Worm (Caenorhabditis elegans) whole organism, L4 larva: Measurements from ENCODE around the gene C37C3.2.

Experiments used
- D1046.2 ChIP-seq: fragments of 200-800 bp; sonication (Bioruptor generic); IDR thresholded peaks from 2 replicates; pipeline ENCODE4 v1.3.6; 2022; ENCODE audit warnings: missing genetic modification characterization, missing compliant biosample characterization
- F10B5.3 ChIP-seq: sonication (generic microtip); optimal IDR thresholded peaks from 2 replicates; lab custom pipeline; 2016; ENCODE audit warnings: mild to moderate bottlenecking, missing genetic modification characterization, missing compliant biosample characterization
- F26F4.8 ChIP-seq: fragments of 200-800 bp; sonication (Bioruptor generic); conservative IDR thresholded peaks from 2 replicates; pipeline ENCODE4 v1.3.6; 2022; ENCODE audit warnings: missing genetic modification characterization, missing compliant biosample characterization
- F37D6.2 ChIP-seq: sonication (generic microtip); optimal IDR thresholded peaks from 2 replicates; lab custom pipeline; 2016; ENCODE audit warnings: mild to moderate bottlenecking, missing genetic modification characterization, missing compliant biosample characterization
- F49E8.2 ChIP-seq: sonication (generic microtip); optimal IDR thresholded peaks from 2 replicates; lab custom pipeline; 2016; ENCODE audit warnings: missing compliant biosample characterization, mild to moderate bottlenecking, missing genetic modification characterization, borderline replicate concordance
- R02D3.7 ChIP-seq: fragments of 150-350 bp; sonication (generic microtip); optimal IDR thresholded peaks from 3 replicates; lab custom pipeline; 2014; ENCODE audit warnings: missing biosample characterization, missing genetic modification characterization
- T20F7.1 ChIP-seq: fragments of 200-800 bp; sonication (Bioruptor generic); optimal IDR thresholded peaks from 2 replicates; lab custom pipeline; 2018; ENCODE audit warnings: mild to moderate bottlenecking, missing genetic modification characterization, missing compliant biosample characterization
- T26A8.4 ChIP-seq: fragments of 200-800 bp; sonication (Bioruptor generic); IDR thresholded peaks from 2 replicates; pipeline ENCODE4 v1.3.6; 2022; ENCODE audit warnings: missing genetic modification characterization, missing compliant biosample characterization
- Y105C5A.15 ChIP-seq: fragments of 200-800 bp; sonication (Bioruptor generic); IDR thresholded peaks from 2 replicates; pipeline ENCODE4 v1.3.6; 2022; ENCODE audit warnings: missing genetic modification characterization, missing compliant biosample characterization
- aha-1 ChIP-seq: fragments of 150-350 bp; peaks from one replicate; lab custom pipeline; 2014; ENCODE audit warnings: missing biosample characterization, missing genetic modification characterization
- ama-1 ChIP-seq: fragments of 150-350 bp; optimal IDR thresholded peaks from 2 replicates; lab custom pipeline; 2014; ENCODE audit warnings: inconsistent platforms, mixed read lengths
- ctbp-1 ChIP-seq: fragments of 200-800 bp; sonication (Bioruptor generic); IDR thresholded peaks from 2 replicates; pipeline ENCODE4 v1.3.6; 2022; ENCODE audit warnings: missing genetic modification reagents, missing genetic modification characterization, missing compliant biosample characterization
- daf-12 ChIP-seq: fragments of 150-350 bp; optimal IDR thresholded peaks from 2 replicates; lab custom pipeline; 2014; ENCODE audit warnings: missing biosample characterization, missing genetic modification reagents, missing genetic modification characterization
- daf-8 ChIP-seq: fragments of 200-800 bp; sonication (Bioruptor generic); IDR thresholded peaks from 2 replicates; pipeline ENCODE4 v1.3.6; 2022; ENCODE audit warnings: missing genetic modification characterization, missing compliant biosample characterization
- dmd-8 ChIP-seq: fragments of 200-800 bp; sonication (Bioruptor generic); IDR thresholded peaks from 2 replicates; pipeline ENCODE4 v1.3.6; 2022; ENCODE audit warnings: missing genetic modification characterization, missing compliant biosample characterization
- dpl-1 ChIP-seq: fragments of 150-350 bp; optimal IDR thresholded peaks from 2 replicates; lab custom pipeline; 2014; ENCODE audit warnings: missing biosample characterization, missing genetic modification reagents, missing genetic modification characterization
- dve-1 ChIP-seq: sonication (generic microtip); optimal IDR thresholded peaks from 2 replicates; lab custom pipeline; 2017; ENCODE audit warnings: antibody characterized with exemption, mild to moderate bottlenecking, missing genetic modification characterization, missing compliant biosample characterization; ENCODE audit not compliant: insufficient read depth
- egl-27 ChIP-seq: sonication (generic microtip); optimal IDR thresholded peaks from 3 replicates; lab custom pipeline; 2017; ENCODE audit warnings: missing biosample characterization, missing genetic modification reagents, missing genetic modification characterization
- fkh-10 ChIP-seq: fragments of 150-350 bp; optimal IDR thresholded peaks from 2 replicates; lab custom pipeline; 2014; ENCODE audit warnings: missing biosample characterization, missing genetic modification reagents, missing genetic modification characterization
- hif-1 ChIP-seq, 2 experiments: sonication (generic microtip); optimal IDR thresholded peaks; 2 replicates each; lab custom pipeline; 2016 to 2017; ENCODE audit warnings: missing compliant biosample characterization in 2 of 2, missing genetic modification characterization in 2 of 2, missing genetic modification reagents in 2 of 2, missing genotype in 2 of 2, mild to moderate bottlenecking in 1 of 2
- lin-13 ChIP-seq: fragments of 150-350 bp; optimal IDR thresholded peaks from 2 replicates; lab custom pipeline; 2014; ENCODE audit warnings: missing biosample characterization, missing genetic modification reagents, missing genetic modification characterization
- lin-38 ChIP-seq: fragments of 200-800 bp; sonication (Bioruptor generic); IDR thresholded peaks from 2 replicates; pipeline ENCODE4 v1.3.6; 2022; ENCODE audit warnings: missing genetic modification reagents, missing genetic modification characterization, missing compliant biosample characterization
- lin-39 ChIP-seq: fragments of 150-350 bp; optimal IDR thresholded peaks from 2 replicates; lab custom pipeline; 2014; ENCODE audit warnings: missing biosample characterization, missing genetic modification reagents, missing genetic modification characterization
- lsy-2 ChIP-seq, 2 experiments: fragments of 150-350 bp in 1 of 2; sonication (generic microtip) in 1 of 2; optimal IDR thresholded peaks; 2 replicates each; lab custom pipeline; 2014 to 2017; ENCODE audit warnings: missing biosample characterization in 2 of 2, missing genetic modification characterization in 2 of 2
- mep-1 ChIP-seq: fragments of 150-350 bp; sonication (generic microtip); optimal IDR thresholded peaks from 3 replicates; lab custom pipeline; 2014; ENCODE audit warnings: missing biosample characterization, missing genetic modification characterization
- mes-2 ChIP-seq: sonication (generic microtip); optimal IDR thresholded peaks from 2 replicates; lab custom pipeline; 2016; ENCODE audit warnings: missing genotype, mild to moderate bottlenecking, missing genetic modification characterization, missing compliant biosample characterization; ENCODE audit not compliant: poor library complexity, severe bottlenecking
- nhr-10 ChIP-seq: fragments of 150-350 bp; optimal IDR thresholded peaks from 2 replicates; lab custom pipeline; 2014; ENCODE audit warnings: missing biosample characterization, missing genetic modification characterization
- nhr-102 ChIP-seq: sonication (generic microtip); optimal IDR thresholded peaks from 2 replicates; lab custom pipeline; 2016; ENCODE audit warnings: mild to moderate bottlenecking, missing genetic modification characterization, moderate library complexity, missing compliant biosample characterization
- nhr-25 ChIP-seq: sonication (generic microtip); optimal IDR thresholded peaks from 2 replicates; lab custom pipeline; 2017; ENCODE audit warnings: missing genetic modification characterization, mild to moderate bottlenecking, missing compliant biosample characterization, antibody characterized with exemption, moderate library complexity, borderline replicate concordance; ENCODE audit not compliant: insufficient read depth
- nhr-41 ChIP-seq: fragments of 200-800 bp; sonication (Bioruptor generic); IDR thresholded peaks from 2 replicates; pipeline ENCODE4 v1.3.6; 2022; ENCODE audit warnings: missing genetic modification reagents, missing genetic modification characterization, missing compliant biosample characterization
- nhr-48 ChIP-seq: sonication (generic microtip); optimal IDR thresholded peaks from 2 replicates; lab custom pipeline; 2016; ENCODE audit warnings: mild to moderate bottlenecking, missing genetic modification characterization, missing compliant biosample characterization
- nhr-6 ChIP-seq: fragments of 150-350 bp; optimal IDR thresholded peaks from 2 replicates; lab custom pipeline; 2014; ENCODE audit warnings: missing biosample characterization, missing genetic modification characterization
- nhr-77 ChIP-seq: fragments of 150-350 bp; optimal IDR thresholded peaks from 2 replicates; lab custom pipeline; 2014; ENCODE audit warnings: missing biosample characterization, missing genetic modification characterization
- pha-4 ChIP-seq, 2 experiments: fragments of 150-350 bp in 1 of 2; fragments of 200-800 bp in 1 of 2; sonication (Bioruptor generic) in 1 of 2; IDR thresholded peaks in 1 of 2; optimal IDR thresholded peaks in 1 of 2; 2 replicates each; pipeline versions ENCODE4 v1.3.6 to Lab custom; 2014 to 2022; ENCODE audit warnings: missing genetic modification characterization in 2 of 2, missing genetic modification reagents in 2 of 2, missing biosample characterization in 1 of 2, missing compliant biosample characterization in 1 of 2
- rbr-2 ChIP-seq: sonication (generic microtip); optimal IDR thresholded peaks from 2 replicates; lab custom pipeline; 2016; ENCODE audit warnings: missing genotype, missing genetic modification characterization, missing compliant biosample characterization
- saeg-2 ChIP-seq: fragments of 200-800 bp; sonication (Bioruptor generic); IDR thresholded peaks from 2 replicates; pipeline ENCODE4 v1.3.6; 2022; ENCODE audit warnings: missing genetic modification reagents, missing genetic modification characterization, missing compliant biosample characterization
- set-16 ChIP-seq: fragments of 200-800 bp; sonication (Bioruptor generic); IDR thresholded peaks from 2 replicates; pipeline ENCODE4 v1.3.6; 2022; ENCODE audit warnings: missing genetic modification reagents, missing genetic modification characterization, missing compliant biosample characterization
- snpc-1.2 ChIP-seq: fragments of 200-800 bp; sonication (Bioruptor generic); IDR thresholded peaks from 2 replicates; pipeline ENCODE4 v1.3.6; 2022; ENCODE audit warnings: missing genetic modification reagents, missing genetic modification characterization, missing compliant biosample characterization
- snpc-4 ChIP-seq: fragments of 150-350 bp; optimal IDR thresholded peaks from 2 replicates; lab custom pipeline; 2014; ENCODE audit warnings: missing biosample characterization, missing genetic modification characterization
- spr-1 ChIP-seq: sonication (generic microtip); optimal IDR thresholded peaks from 2 replicates; lab custom pipeline; 2016; ENCODE audit warnings: mild to moderate bottlenecking, missing genetic modification characterization, missing compliant biosample characterization
- spr-3 ChIP-seq: fragments of 200-800 bp; sonication (Bioruptor generic); optimal IDR thresholded peaks from 2 replicates; lab custom pipeline; 2018; ENCODE audit warnings: mild to moderate bottlenecking, missing genetic modification characterization, missing compliant biosample characterization
- tag-97 ChIP-seq: fragments of 200-800 bp; sonication (Bioruptor generic); IDR thresholded peaks from 2 replicates; pipeline ENCODE4 v1.3.6; 2022; ENCODE audit warnings: missing genetic modification characterization, missing compliant biosample characterization
- unc-62 ChIP-seq, 3 experiments: fragments of 150-350 bp in 1 of 3; sonication (generic microtip); optimal IDR thresholded peaks in 2 of 3; peaks in 1 of 3; 1 replicate in 1 of 3; 2 replicates in 2 of 3; lab custom pipeline; 2014 to 2017; ENCODE audit warnings: missing biosample characterization in 3 of 3, missing genetic modification characterization in 3 of 3, missing genetic modification reagents in 3 of 3, missing genotype in 1 of 3
- ztf-11 ChIP-seq: fragments of 150-350 bp; optimal IDR thresholded peaks from 2 replicates; lab custom pipeline; 2014; ENCODE audit warnings: missing biosample characterization, missing genetic modification characterization

The C37C3.2 gene

DNA sequence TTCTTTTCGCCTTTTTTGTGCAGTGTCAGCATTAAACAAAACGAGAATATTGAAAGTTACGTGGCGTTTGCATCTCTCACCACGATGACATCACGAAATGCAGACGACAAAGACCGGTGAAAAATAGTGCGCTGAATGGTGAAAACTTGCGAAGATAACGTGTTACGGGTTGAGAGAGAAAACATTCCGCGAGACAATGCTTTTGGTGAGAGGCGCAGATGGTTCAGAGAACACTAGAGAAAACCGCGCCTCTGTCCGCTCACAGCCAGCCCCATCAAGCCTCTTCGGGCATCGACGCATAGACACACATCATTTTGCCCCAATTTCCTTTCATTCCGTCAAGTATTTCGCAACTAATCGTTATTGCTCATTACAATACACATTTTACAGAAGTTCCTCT, 1.1 kb upstream of the C37C3.2 start, which contains the start of the genes C37C3.9 and C37C3.18 (continued):
- TF ChIP-seq saeg-2 (GFP tag; lab: Robert Waterston, UW) (no peak), mes-2 (tag; lab: Kevin White, UChicago) (peak; percentile 72), fkh-10 (peak; percentile 23), F49E8.2 (tag; lab: Kevin White, UChicago) (no peak), D1046.2 (GFP tag; lab: Robert Waterston, UW) (0 out of 2 replicates have a peak, but pooled peaks have one; percentile 63), tag-97 (GFP tag; lab: Robert Waterston, UW) (no peak), set-16 (GFP tag; lab: Robert Waterston, UW) (peak; percentile 45; the same call in 1 of the 2 replicates), nhr-102 (peak; percentile 60), daf-12 (no peak), nhr-77 (peak; percentile 70), nhr-25 (tag; lab: Kevin White, UChicago) (peak; percentile 37), daf-8 (GFP tag; lab: Robert Waterston, UW) (no peak), T26A8.4 (GFP tag; lab: Robert Waterston, UW) (peak; percentile 68), pha-4 (GFP tag; IDR thresholded peaks at IDR 0.05; lab: Robert Waterston, UW) (0 out of 2 replicates have a peak, but pooled peaks have one; percentile 39), pha-4 (tag; optimal IDR thresholded peaks at IDR 0.05; lab: Kevin White, UChicago) (no peak), nhr-6 (tag; lab: Kevin White, UChicago) (peak; percentile 60), nhr-10 (tag; lab: Kevin White, UChicago) (no peak), egl-27 (tag; lab: Kevin White, UChicago) (no peak), F37D6.2 (tag; lab: Kevin White, UChicago) (peak; percentile 12), mep-1 (peak; percentile 78), dve-1 (tag; lab: Kevin White, UChicago) (peak; percentile 88), lin-13 (GFP tag; lab: Kevin White, UChicago) (peak; percentile 78), R02D3.7 (tag; lab: Kevin White, UChicago) (no peak), ama-1 (lab: Kevin White, UChicago) (peak; percentile 48), lin-38 (GFP tag; lab: Robert Waterston, UW) (peak; percentile 58), dpl-1 (GFP tag; lab: Kevin White, UChicago) (peak; percentile 31), ctbp-1 (no peak; the same call in 1 of the 2 replicates), Y105C5A.15 (GFP tag; lab: Robert Waterston, UW) (no peak)

DNA sequence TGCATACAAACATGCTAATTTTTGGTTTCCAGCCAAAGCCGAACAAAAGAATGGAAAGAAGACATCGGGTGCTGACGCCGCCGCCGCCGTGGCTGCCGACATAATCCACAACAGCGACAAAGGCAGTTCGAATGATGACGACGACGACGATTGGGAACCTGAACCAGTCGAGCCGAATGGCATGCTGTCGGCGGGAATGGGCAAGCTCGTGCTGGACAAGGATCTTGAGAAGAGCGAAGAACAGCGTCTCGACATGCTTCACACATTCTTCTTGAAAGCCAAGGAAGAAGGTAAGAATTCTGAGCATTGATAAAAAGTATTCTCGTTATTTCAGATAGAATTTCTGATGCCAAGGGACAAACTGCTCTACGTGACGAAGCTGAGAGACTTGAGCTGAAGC, 897 bp downstream of the C37C3.2 start:
- no peak for TF ChIP-seq nhr-6 (tag; lab: Kevin White, UChicago)
- TF ChIP-seq set-16 (GFP tag; lab: Robert Waterston, UW), result peak; percentile 38; the same call in 1 of the 2 replicates

- TF ChIP-seq dmd-8 (GFP tag; lab: Robert Waterston, UW) (0 out of 2 replicates have a peak, but pooled peaks have one; percentile 24), spr-1 (tag; lab: Kevin White, UChicago) (peak; percentile 19), R02D3.7 (tag; lab: Kevin White, UChicago) (no peak), F10B5.3 (tag; lab: Kevin White, UChicago) (peak; percentile 59), snpc-1.2 (GFP tag; lab: Robert Waterston, UW) (peak; percentile 23; the same call in 1 of the 2 replicates), T26A8.4 (GFP tag; lab: Robert Waterston, UW) (peak; percentile 81), T20F7.1 (no peak), nhr-48 (peak; percentile 15), F49E8.2 (tag; lab: Kevin White, UChicago) (peak; percentile 17), aha-1 (tag; lab: Kevin White, UChicago) (peak; percentile 94), daf-8 (GFP tag; lab: Robert Waterston, UW) (0 out of 2 replicates have a peak, but pooled peaks have one; percentile 13), rbr-2 (tag; lab: Kevin White, UChicago) (peak; percentile 11), hif-1 (tag; optimal IDR thresholded peaks at IDR 0.05; lab: Kevin White, UChicago) (no peak), lsy-2 (tag; optimal IDR thresholded peaks at IDR 0.05; lab: Kevin White, UChicago) (peak in 1 of 2 experiments; percentile 59), F26F4.8 (no peak), egl-27 (tag; lab: Kevin White, UChicago) (no peak), ama-1 (lab: Kevin White, UChicago) (peak; percentile 84), unc-62 (GFP tag; optimal IDR thresholded peaks at IDR 0.05 in 1 of 2; lab: Kevin White, UChicago) (no peak), unc-62 (tag; optimal IDR thresholded peaks at IDR 0.05; lab: Kevin White, UChicago) (no peak), ztf-11 (tag; lab: Kevin White, UChicago) (no peak), set-16 (GFP tag; lab: Robert Waterston, UW) (no peak), spr-3 (GFP tag; lab: Kevin White, UChicago) (peak; percentile 13), nhr-41 (GFP tag; lab: Robert Waterston, UW) (no peak), snpc-4 (tag; lab: Kevin White, UChicago) (no peak), nhr-25 (tag; lab: Kevin White, UChicago) (no peak), lin-39 (tag; lab: Kevin White, UChicago) (no peak), dve-1 (tag; lab: Kevin White, UChicago) (peak; percentile 14), nhr-102 (peak; percentile 69)
These were observed 2.2 kb downstream of the C37C3.2 start, which contains the start of gene C37C3.1 for ce11 chrV:7857931-7858330. TSS of gene C37C3.1 (plus strand) at chrV:7857963.
